Worm (Caenorhabditis elegans) whole organism, L3 larva: Measurements from ENCODE around the gene C16D9.8.

Source experiments
- R02D3.7 ChIP-seq: fragments of 150-350 bp; optimal IDR thresholded peaks from 2 replicates; lab custom pipeline; 2014; ENCODE audit warnings: missing biosample characterization, missing genetic modification characterization
- ZK546.5 ChIP-seq: sonication (generic microtip); optimal IDR thresholded peaks from 2 replicates; lab custom pipeline; 2017; ENCODE audit warnings: missing biosample characterization, missing genetic modification characterization
- aly-2 ChIP-seq: fragments of 150-350 bp; optimal IDR thresholded peaks from 2 replicates; lab custom pipeline; 2014; ENCODE audit warnings: missing biosample characterization, missing genetic modification characterization
- ama-1 ChIP-seq: fragments of 150-350 bp; optimal IDR thresholded peaks from 2 replicates; lab custom pipeline; 2018
- ceh-16 ChIP-seq: sonication (generic microtip); optimal IDR thresholded peaks from 2 replicates; lab custom pipeline; 2017; ENCODE audit warnings: missing biosample characterization, missing genetic modification characterization
- ceh-28 ChIP-seq: fragments of 150-350 bp; optimal IDR thresholded peaks from 2 replicates; lab custom pipeline; 2014; ENCODE audit warnings: missing biosample characterization, missing genetic modification reagents, missing genetic modification characterization
- ceh-9 ChIP-seq: sonication (generic microtip); optimal IDR thresholded peaks from 2 replicates; lab custom pipeline; 2018; ENCODE audit warnings: missing biosample characterization, missing genetic modification characterization
- daf-12 ChIP-seq: fragments of 150-350 bp; optimal IDR thresholded peaks from 2 replicates; lab custom pipeline; 2014; ENCODE audit warnings: missing biosample characterization, missing genetic modification reagents, missing genetic modification characterization
- egl-27 ChIP-seq: sonication (generic microtip); optimal IDR thresholded peaks from 4 replicates; lab custom pipeline; 2017; ENCODE audit warnings: missing biosample characterization, missing genetic modification reagents, missing genetic modification characterization
- elt-1 ChIP-seq: fragments of 150-350 bp; optimal IDR thresholded peaks from 2 replicates; lab custom pipeline; 2014; ENCODE audit warnings: missing biosample characterization, missing genetic modification characterization
- elt-2 ChIP-seq: sonication (generic microtip); optimal IDR thresholded peaks from 2 replicates; lab custom pipeline; 2016; ENCODE audit warnings: missing genetic modification reagents, mild to moderate bottlenecking, missing genetic modification characterization, missing compliant biosample characterization
- elt-3 ChIP-seq, 3 experiments: fragments of 150-350 bp in 1 of 3; sonication (generic microtip) in 2 of 3; optimal IDR thresholded peaks; 2 replicates in 2 of 3; 4 replicates in 1 of 3; lab custom pipeline; 2014 to 2017; ENCODE audit warnings: missing biosample characterization in 3 of 3, missing genetic modification characterization in 3 of 3
- eor-1 ChIP-seq, 2 experiments: fragments of 150-350 bp; optimal IDR thresholded peaks; 2 replicates each; lab custom pipeline; 2014 to 2018; ENCODE audit warnings: missing biosample characterization in 2 of 2, missing genetic modification characterization in 2 of 2
- fkh-10 ChIP-seq: sonication (generic microtip); optimal IDR thresholded peaks from 2 replicates; lab custom pipeline; 2017; ENCODE audit warnings: missing biosample characterization, missing genetic modification reagents, missing genetic modification characterization
- fkh-2 ChIP-seq: fragments of 150-350 bp; optimal IDR thresholded peaks from 2 replicates; lab custom pipeline; 2014; ENCODE audit warnings: missing biosample characterization, missing genetic modification reagents, missing genetic modification characterization
- fos-1 ChIP-seq: fragments of 150-350 bp; optimal IDR thresholded peaks from 2 replicates; lab custom pipeline; 2014; ENCODE audit warnings: missing biosample characterization, missing genetic modification characterization
- jun-1 ChIP-seq: fragments of 150-350 bp; optimal IDR thresholded peaks from 2 replicates; lab custom pipeline; 2014; ENCODE audit warnings: missing biosample characterization, missing genetic modification reagents, missing genetic modification characterization
- lin-15B ChIP-seq: fragments of 150-350 bp; optimal IDR thresholded peaks from 2 replicates; lab custom pipeline; 2014; ENCODE audit warnings: missing biosample characterization, missing genetic modification characterization
- lin-39 ChIP-seq: fragments of 150-350 bp; optimal IDR thresholded peaks from 2 replicates; lab custom pipeline; 2018; ENCODE audit warnings: missing biosample characterization, missing genetic modification reagents, missing genetic modification characterization
- lsy-12 ChIP-seq: sonication (generic microtip); optimal IDR thresholded peaks from 2 replicates; lab custom pipeline; 2016; ENCODE audit warnings: mild to moderate bottlenecking, missing genetic modification characterization, missing compliant biosample characterization
- mdl-1 ChIP-seq: fragments of 150-350 bp; optimal IDR thresholded peaks from 2 replicates; lab custom pipeline; 2014; ENCODE audit warnings: missing biosample characterization, missing genetic modification characterization
- mml-1 ChIP-seq: fragments of 150-350 bp; sonication (generic microtip); optimal IDR thresholded peaks from 3 replicates; lab custom pipeline; 2014; ENCODE audit warnings: missing biosample characterization, missing genetic modification characterization
- nhr-11 ChIP-seq: fragments of 150-350 bp; optimal IDR thresholded peaks from 2 replicates; lab custom pipeline; 2014; ENCODE audit warnings: missing biosample characterization, missing genetic modification characterization
- nhr-23 ChIP-seq: fragments of 150-350 bp; optimal IDR thresholded peaks from 2 replicates; lab custom pipeline; 2014; ENCODE audit warnings: missing biosample characterization, missing genetic modification reagents, missing genetic modification characterization
- nhr-237 ChIP-seq: fragments of 150-350 bp; optimal IDR thresholded peaks from 2 replicates; lab custom pipeline; 2014; ENCODE audit warnings: missing biosample characterization, missing genetic modification characterization
- nhr-25 ChIP-seq: sonication (generic microtip); optimal IDR thresholded peaks from 2 replicates; lab custom pipeline; 2017; ENCODE audit warnings: missing biosample characterization, missing genetic modification characterization
- nhr-28 ChIP-seq: fragments of 150-350 bp; optimal IDR thresholded peaks from 2 replicates; lab custom pipeline; 2014; ENCODE audit warnings: missing biosample characterization, missing genetic modification characterization
- nhr-43 ChIP-seq: sonication (generic microtip); optimal IDR thresholded peaks from 2 replicates; lab custom pipeline; 2016; ENCODE audit warnings: mild to moderate bottlenecking, missing genetic modification characterization, missing compliant biosample characterization; ENCODE audit not compliant: poor library complexity, severe bottlenecking
- nhr-67 ChIP-seq: fragments of 150-350 bp; optimal IDR thresholded peaks from 2 replicates; lab custom pipeline; 2014; ENCODE audit warnings: missing biosample characterization, missing genetic modification characterization
- nhr-77 ChIP-seq: fragments of 150-350 bp; optimal IDR thresholded peaks from 2 replicates; lab custom pipeline; 2014; ENCODE audit warnings: missing biosample characterization, missing genetic modification characterization
- pha-4 ChIP-seq: fragments of 150-350 bp; optimal IDR thresholded peaks from 2 replicates; lab custom pipeline; 2014; ENCODE audit warnings: missing biosample characterization, missing genetic modification reagents, missing genetic modification characterization
- pqm-1 ChIP-seq: fragments of 150-350 bp; optimal IDR thresholded peaks from 2 replicates; lab custom pipeline; 2017; ENCODE audit warnings: missing biosample characterization, missing genetic modification characterization, inconsistent platforms
- sea-2 ChIP-seq: fragments of 150-350 bp; sonication (generic microtip); optimal IDR thresholded peaks from 4 replicates; lab custom pipeline; 2014; ENCODE audit warnings: missing biosample characterization, missing genetic modification reagents, missing genetic modification characterization
- skn-1 ChIP-seq: fragments of 150-350 bp; optimal IDR thresholded peaks from 2 replicates; lab custom pipeline; 2014; ENCODE audit warnings: missing biosample characterization, missing genetic modification characterization
- snpc-4 ChIP-seq: fragments of 150-350 bp; optimal IDR thresholded peaks from 2 replicates; lab custom pipeline; 2014; ENCODE audit warnings: missing biosample characterization, missing genetic modification characterization
- tbx-2 ChIP-seq: sonication (generic microtip); optimal IDR thresholded peaks from 2 replicates; lab custom pipeline; 2016; ENCODE audit warnings: mild to moderate bottlenecking, missing genetic modification characterization, missing compliant biosample characterization
- unc-39 ChIP-seq: sonication (generic microtip); optimal IDR thresholded peaks from 4 replicates; lab custom pipeline; 2017; ENCODE audit warnings: missing biosample characterization, missing genetic modification characterization
- unc-62 ChIP-seq: fragments of 150-350 bp; sonication (generic microtip); optimal IDR thresholded peaks from 4 replicates; lab custom pipeline; 2014; ENCODE audit warnings: missing biosample characterization, missing genetic modification reagents, missing genetic modification characterization
- zag-1 ChIP-seq: fragments of 150-350 bp; optimal IDR thresholded peaks from 2 replicates; lab custom pipeline; 2014; ENCODE audit warnings: missing biosample characterization, missing genetic modification characterization
- ztf-11 ChIP-seq: fragments of 150-350 bp; optimal IDR thresholded peaks from 2 replicates; lab custom pipeline; 2014; ENCODE audit warnings: missing biosample characterization, missing genetic modification characterization
- ztf-4 ChIP-seq: fragments of 150-350 bp; optimal IDR thresholded peaks from 2 replicates; lab custom pipeline; 2014; ENCODE audit warnings: missing biosample characterization, missing genetic modification characterization

Gene C16D9.8

DNA sequence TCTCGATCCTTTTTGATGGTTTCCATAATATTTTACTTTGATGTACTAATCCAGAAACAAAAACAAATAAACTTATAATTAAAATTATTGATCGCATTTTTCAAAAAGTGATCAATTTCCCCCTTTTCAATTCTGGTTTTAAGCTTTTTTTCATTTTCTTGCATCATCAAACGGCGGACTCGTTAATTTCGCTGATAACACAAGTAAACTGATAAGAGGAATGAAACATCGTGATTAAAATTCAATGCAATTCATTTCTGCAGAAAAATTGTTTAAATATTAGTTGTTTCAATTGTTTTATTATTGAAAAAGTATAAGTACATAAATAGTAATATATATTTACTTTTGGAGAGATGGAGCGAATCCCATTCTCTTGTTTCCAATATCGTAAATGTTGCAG, 3.9 kb upstream of the C16D9.8 start:
- TF ChIP-seq nhr-23 (tag; lab: Kevin White, UChicago) (no peak), ztf-4 (no peak), fkh-10 (no peak), mml-1 (tag; lab: Kevin White, UChicago) (no peak), nhr-67 (tag; lab: Kevin White, UChicago) (no peak), lin-39 (tag; lab: Kevin White, UChicago) (no peak), daf-12 (no peak), elt-2 (peak; percentile 96), nhr-237 (tag; lab: Kevin White, UChicago) (no peak), lin-15B (tag; lab: Kevin White, UChicago) (no peak), ceh-9 (no peak), pqm-1 (tag; lab: Kevin White, UChicago) (peak; percentile 91), ZK546.5 (tag; lab: Kevin White, UChicago) (no peak), sea-2 (GFP tag; lab: Kevin White, UChicago) (no peak), eor-1 (tag; optimal IDR thresholded peaks at IDR 0.05; lab: Kevin White, UChicago) (no peak), ama-1 (lab: Kevin White, UChicago) (no peak), skn-1 (tag; lab: Kevin White, UChicago) (peak; percentile 5), ztf-11 (tag; lab: Kevin White, UChicago) (no peak), tbx-2 (tag; lab: Kevin White, UChicago) (no peak), lsy-12 (tag; lab: Kevin White, UChicago) (no peak), mdl-1 (tag; lab: Kevin White, UChicago) (no peak), nhr-77 (tag; lab: Kevin White, UChicago) (peak; percentile 55), zag-1 (tag; lab: Kevin White, UChicago) (no peak), fkh-2 (tag; lab: Kevin White, UChicago) (no peak), unc-39 (tag; lab: Kevin White, UChicago) (no peak), jun-1 (tag; lab: Kevin White, UChicago) (peak; percentile 43), snpc-4 (tag; lab: Kevin White, UChicago) (no peak)

DNA sequence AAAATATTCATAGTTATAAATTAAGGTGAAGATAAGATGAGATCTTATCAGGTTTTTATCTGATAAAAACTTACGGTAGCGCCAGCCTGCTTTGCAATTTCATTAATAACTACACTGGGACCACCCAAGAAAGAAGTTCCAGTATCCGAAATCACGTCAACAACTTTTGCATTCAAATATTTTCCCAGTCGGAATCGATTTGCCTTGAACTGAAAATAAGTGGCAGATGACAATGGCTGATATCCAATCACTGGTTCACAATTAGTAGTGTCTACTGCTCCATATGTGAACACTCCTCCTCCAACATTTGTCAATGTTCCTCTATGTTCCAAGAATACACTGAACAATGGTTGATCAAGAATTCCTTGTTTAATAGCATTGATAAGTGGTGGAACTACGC, 2.9 kb upstream of the C16D9.8 start, which contains the start of gene F21F8.5:
F21F8.5 (minus strand) TSS at position 101 of the 400 bp plus-strand sequence.
- TF ChIP-seq pqm-1 (tag; lab: Kevin White, UChicago) = no peak
- TF ChIP-seq nhr-11 (tag; lab: Kevin White, UChicago) = no peak
- TF ChIP-seq skn-1 (tag; lab: Kevin White, UChicago) = no peak
- no peak for TF ChIP-seq ceh-28 (tag; lab: Kevin White, UChicago)
- TF ChIP-seq snpc-4 (tag; lab: Kevin White, UChicago) = no peak
- no peak for TF ChIP-seq elt-1 (tag; lab: Kevin White, UChicago)
- TF ChIP-seq unc-39 (tag; lab: Kevin White, UChicago) = no peak
- no peak for TF ChIP-seq nhr-77 (tag; lab: Kevin White, UChicago)
- no peak for TF ChIP-seq fkh-2 (tag; lab: Kevin White, UChicago)
- no peak for TF ChIP-seq pha-4 (tag; lab: Kevin White, UChicago)

DNA sequence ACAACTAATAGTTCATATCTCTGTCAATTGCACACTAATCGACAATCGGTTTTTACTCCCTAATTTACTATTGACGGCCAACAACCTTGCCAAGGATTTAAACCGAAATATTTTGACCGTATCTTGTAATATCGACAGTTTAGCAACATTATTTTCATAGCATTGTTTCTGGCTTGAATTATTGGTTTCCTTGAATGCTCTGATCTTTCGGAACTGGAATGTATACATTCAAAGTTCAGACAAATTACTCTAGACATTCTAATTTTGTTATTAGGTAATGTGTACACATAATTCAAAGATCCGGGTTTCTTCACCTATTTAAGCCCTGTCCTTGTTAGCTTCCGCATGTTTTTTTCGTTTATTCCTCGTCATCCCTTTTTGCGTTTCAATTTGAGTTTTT, 575 bp upstream of the C16D9.8 start, which contains the start of gene C16D9.9:
C16D9.9 (plus strand) TSS at position 301 of the 400 bp plus-strand sequence.
- TF ChIP-seq jun-1 (tag; lab: Kevin White, UChicago) (no peak), nhr-11 (tag; lab: Kevin White, UChicago) (no peak), ceh-16 (tag; lab: Kevin White, UChicago) (no peak), egl-27 (no peak), aly-2 (tag; lab: Kevin White, UChicago) (no peak), zag-1 (tag; lab: Kevin White, UChicago) (no peak), sea-2 (GFP tag; lab: Kevin White, UChicago) (no peak), nhr-43 (tag; lab: Kevin White, UChicago) (no peak), pqm-1 (tag; lab: Kevin White, UChicago) (no peak)

DNA sequence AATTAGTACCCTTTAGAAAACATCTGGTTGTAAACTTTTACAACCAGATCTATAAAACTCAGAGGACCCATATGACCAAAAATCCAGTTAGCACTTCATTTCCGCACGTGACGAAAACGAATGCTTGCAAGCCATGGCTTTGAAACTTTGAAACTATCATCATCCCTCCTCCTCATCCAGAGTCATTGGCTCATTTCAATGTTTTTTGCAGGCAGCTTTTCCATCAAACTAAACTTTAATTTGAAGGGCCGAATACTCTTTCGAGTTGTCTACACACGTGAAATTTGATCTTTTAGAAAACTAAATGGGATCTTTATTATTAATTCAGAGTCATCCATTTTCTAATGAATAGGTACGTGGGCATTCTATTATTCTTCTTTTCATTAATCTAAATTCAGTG, 1.2 kb downstream of the C16D9.8 start:
- no peak for TF ChIP-seq nhr-11 (tag; lab: Kevin White, UChicago)
- no peak for TF ChIP-seq nhr-67 (tag; lab: Kevin White, UChicago)
- no peak for TF ChIP-seq fos-1 (tag; lab: Kevin White, UChicago)
- TF ChIP-seq ceh-28 (tag; lab: Kevin White, UChicago) = no peak
- TF ChIP-seq egl-27 = no peak
- TF ChIP-seq nhr-25 (tag; lab: Kevin White, UChicago) = no peak
- no peak for TF ChIP-seq jun-1 (tag; lab: Kevin White, UChicago)
- TF ChIP-seq ZK546.5 (tag; lab: Kevin White, UChicago) = no peak
- TF ChIP-seq nhr-237 (tag; lab: Kevin White, UChicago) = no peak
- TF ChIP-seq tbx-2 (tag; lab: Kevin White, UChicago) = no peak
- TF ChIP-seq elt-3 (tag; optimal IDR thresholded peaks at IDR 0.05; lab: Kevin White, UChicago) = no peak
- no peak for TF ChIP-seq sea-2 (GFP tag; lab: Kevin White, UChicago)
- TF ChIP-seq nhr-23 (tag; lab: Kevin White, UChicago) = no peak
- no peak for TF ChIP-seq ztf-4
- TF ChIP-seq R02D3.7 (tag; lab: Kevin White, UChicago) = no peak
- no peak for TF ChIP-seq nhr-77 (tag; lab: Kevin White, UChicago)
- no peak for TF ChIP-seq unc-62 (GFP tag; lab: Kevin White, UChicago)
- TF ChIP-seq ama-1 (lab: Kevin White, UChicago) = no peak
- TF ChIP-seq nhr-28 (tag; lab: Kevin White, UChicago) = no peak
- no peak for TF ChIP-seq elt-1 (tag; lab: Kevin White, UChicago)
